Fruit fly (Drosophila melanogaster) whole organism, adult: Measurements from ENCODE around the gene CG33687.

Experiments
- CG11617 ChIP-seq: fragments of 200-800 bp; sonication (Bioruptor generic); optimal IDR thresholded peaks from 2 replicates; lab custom pipeline; 2017; ENCODE audit warnings: mild to moderate bottlenecking, missing biosample characterization, missing genetic modification reagents, missing genetic modification characterization
- CG12768 ChIP-seq: fragments of 200-800 bp; sonication (Bioruptor generic); optimal IDR thresholded peaks from 2 replicates; lab custom pipeline; 2017; ENCODE audit warnings: missing biosample characterization, missing genetic modification characterization, mild to moderate bottlenecking, moderate library complexity, missing genetic modification reagents
- CG14711 ChIP-seq: fragments of 200-800 bp; sonication (Bioruptor generic); optimal IDR thresholded peaks from 2 replicates; lab custom pipeline; 2018; ENCODE audit warnings: missing biosample characterization, mild to moderate bottlenecking, missing genetic modification characterization, moderate library complexity
- CG1620 ChIP-seq: fragments of 200-800 bp; sonication (Bioruptor generic); optimal IDR thresholded peaks from 2 replicates; lab custom pipeline; 2016; ENCODE audit warnings: missing biosample characterization, missing genetic modification characterization
- CG33017 ChIP-seq: fragments of 200-800 bp; sonication (Bioruptor generic); optimal IDR thresholded peaks from 2 replicates; lab custom pipeline; 2018; ENCODE audit warnings: missing biosample characterization, mild to moderate bottlenecking, missing genetic modification characterization, moderate library complexity
- CG5204 ChIP-seq: fragments of 200-800 bp; sonication (Bioruptor generic); optimal IDR thresholded peaks from 2 replicates; lab custom pipeline; 2016; ENCODE audit warnings: missing biosample characterization, missing genetic modification characterization
- CG7045 ChIP-seq: fragments of 200-800 bp; sonication (Bioruptor generic); optimal IDR thresholded peaks from 2 replicates; lab custom pipeline; 2017; ENCODE audit warnings: missing biosample characterization, mild to moderate bottlenecking, missing genetic modification characterization
- CG7101 ChIP-seq: fragments of 200-800 bp; sonication (Bioruptor generic); optimal IDR thresholded peaks from 2 replicates; lab custom pipeline; 2018; ENCODE audit warnings: missing biosample characterization, mild to moderate bottlenecking, missing genetic modification characterization, moderate library complexity
- Clk ChIP-seq: fragments of 200-800 bp; sonication (Bioruptor generic); optimal IDR thresholded peaks from 2 replicates; lab custom pipeline; 2017; ENCODE audit warnings: missing biosample characterization, missing genetic modification characterization
- Crg-1 ChIP-seq: fragments of 200-800 bp; sonication (Bioruptor generic); optimal IDR thresholded peaks from 2 replicates; lab custom pipeline; 2016; ENCODE audit warnings: missing biosample characterization, missing genetic modification characterization
- Hr96 ChIP-seq: fragments of 200-800 bp; sonication (Bioruptor generic); optimal IDR thresholded peaks from 2 replicates; lab custom pipeline; 2016; ENCODE audit warnings: missing biosample characterization, missing genetic modification characterization
- Mnt ChIP-seq: fragments of 200-800 bp; sonication (Bioruptor generic); optimal IDR thresholded peaks from 2 replicates; lab custom pipeline; 2016; ENCODE audit warnings: missing biosample characterization, mild to moderate bottlenecking, missing genetic modification characterization
- bab1 ChIP-seq: fragments of 200-800 bp; sonication (Bioruptor generic); optimal IDR thresholded peaks from 3 replicates; lab custom pipeline; 2019; ENCODE audit warnings: missing biosample characterization, mild to moderate bottlenecking, missing genetic modification characterization, moderate library complexity
- cic ChIP-seq: fragments of 200-800 bp; sonication (Bioruptor generic); optimal IDR thresholded peaks from 2 replicates; lab custom pipeline; 2017; ENCODE audit warnings: missing biosample characterization, mild to moderate bottlenecking, missing genetic modification characterization, moderate library complexity
- cnc ChIP-seq, 2 experiments: fragments of >200 bp; optimal IDR thresholded peaks; 2 replicates each; lab custom pipeline; 2017
- kay ChIP-seq: fragments of 200-800 bp; sonication (Bioruptor generic); peaks from one replicate; lab custom pipeline; 2016; ENCODE audit warnings: missing biosample characterization, missing genetic modification characterization, borderline replicate concordance
- ovo ChIP-seq: fragments of 200-800 bp; sonication (Bioruptor generic); optimal IDR thresholded peaks from 2 replicates; lab custom pipeline; 2016; ENCODE audit warnings: missing biosample characterization, missing genetic modification characterization
- pad ChIP-seq: fragments of 200-800 bp; sonication (Bioruptor generic); optimal IDR thresholded peaks from 3 replicates; lab custom pipeline; 2017; ENCODE audit warnings: missing biosample characterization, missing genetic modification characterization, mild to moderate bottlenecking, moderate library complexity, missing genetic modification reagents
- tj ChIP-seq: fragments of 200-800 bp; sonication (Bioruptor generic); optimal IDR thresholded peaks from 3 replicates; lab custom pipeline; 2017; ENCODE audit warnings: missing biosample characterization, mild to moderate bottlenecking, missing genetic modification characterization, moderate library complexity
- toe ChIP-seq: fragments of 200-800 bp; sonication (Bioruptor generic); optimal IDR thresholded peaks from 2 replicates; lab custom pipeline; 2016; ENCODE audit warnings: missing biosample characterization, missing genetic modification characterization

The CG33687 gene

dm6 chr3L:16168503-16169189 is 29.0 kb upstream of the CG33687 start:
- TF ChIP-seq CG14711 (tag; lab: Kevin White, UChicago) (no peak), tj (no peak), CG5204 (no peak), CG7101 (tag; lab: Kevin White, UChicago) (no peak), ovo (GFP tag; lab: Kevin White, UChicago) (no peak), Hr96 (GFP tag; lab: Kevin White, UChicago) (no peak), Crg-1 (GFP tag; lab: Kevin White, UChicago) (no peak), kay (GFP tag; lab: Kevin White, UChicago) (no peak), CG33017 (tag; lab: Kevin White, UChicago) (no peak), Mnt (GFP tag; lab: Kevin White, UChicago) (no peak), cic (no peak), CG11617 (GFP tag; lab: Kevin White, UChicago) (no peak), pad (no peak)

- TF ChIP-seq CG33017 (tag; lab: Kevin White, UChicago): no peak
- TF ChIP-seq cic: no peak
- TF ChIP-seq pad: no peak
- TF ChIP-seq Hr96 (GFP tag; lab: Kevin White, UChicago): no peak
- TF ChIP-seq tj: no peak
- TF ChIP-seq Crg-1 (GFP tag; lab: Kevin White, UChicago): no peak
- TF ChIP-seq toe (GFP tag; lab: Kevin White, UChicago): no peak
- TF ChIP-seq Mnt (GFP tag; lab: Kevin White, UChicago): no peak
- TF ChIP-seq CG11617 (GFP tag; lab: Kevin White, UChicago): no peak
- TF ChIP-seq CG12768 (GFP tag; lab: Kevin White, UChicago): no peak
- TF ChIP-seq kay (GFP tag; lab: Kevin White, UChicago): no peak
These were observed 27.7 kb upstream of the CG33687 start, which contains the start of gene CG33796 for dm6 chr3L:16170006-16170405. TSS of gene CG33796 (minus strand) at chr3L:16170106.

- no peak for TF ChIP-seq CG11617 (GFP tag; lab: Kevin White, UChicago)
- no peak for TF ChIP-seq ovo (GFP tag; lab: Kevin White, UChicago)
These were observed 26.4 kb upstream of the CG33687 start, which contains the start of gene CG33795 for dm6 chr3L:16171280-16171679. TSS of gene CG33795 (minus strand) at chr3L:16171380.

dm6 chr3L:16172381-16172780 is 25.3 kb upstream of the CG33687 start:
- TF ChIP-seq CG1620 (GFP tag; lab: Kevin White, UChicago) (no peak), toe (GFP tag; lab: Kevin White, UChicago) (no peak), CG14711 (tag; lab: Kevin White, UChicago) (no peak), kay (GFP tag; lab: Kevin White, UChicago) (no peak), ovo (GFP tag; lab: Kevin White, UChicago) (no peak), CG7101 (tag; lab: Kevin White, UChicago) (no peak), cnc (optimal IDR thresholded peaks at IDR 0.05; lab: Kevin White, UChicago) (no peak), CG12768 (GFP tag; lab: Kevin White, UChicago) (no peak), pad (no peak), Hr96 (GFP tag; lab: Kevin White, UChicago) (no peak)

- TF ChIP-seq cic: no peak
- no peak for TF ChIP-seq Hr96 (GFP tag; lab: Kevin White, UChicago)
- TF ChIP-seq Mnt (GFP tag; lab: Kevin White, UChicago): no peak
- no peak for TF ChIP-seq CG5204
- no peak for TF ChIP-seq cnc (optimal IDR thresholded peaks at IDR 0.05; lab: Kevin White, UChicago)
- TF ChIP-seq CG7101 (tag; lab: Kevin White, UChicago): no peak
- no peak for TF ChIP-seq toe (GFP tag; lab: Kevin White, UChicago)
- no peak for TF ChIP-seq ovo (GFP tag; lab: Kevin White, UChicago)
- no peak for TF ChIP-seq kay (GFP tag; lab: Kevin White, UChicago)
- no peak for TF ChIP-seq pad
These were observed 24.8 kb upstream of the CG33687 start for dm6 chr3L:16172809-16173276.

dm6 chr3L:16173818-16174601 is 23.7 kb upstream of the CG33687 start:
- TF ChIP-seq Hr96 (GFP tag; lab: Kevin White, UChicago) (no peak), bab1 (GFP tag; lab: Kevin White, UChicago) (no peak), CG1620 (GFP tag; lab: Kevin White, UChicago) (no peak), CG7045 (GFP tag; lab: Kevin White, UChicago) (no peak), toe (GFP tag; lab: Kevin White, UChicago) (no peak), CG14711 (tag; lab: Kevin White, UChicago) (no peak)

dm6 chr3L:16174778-16175177 is 22.9 kb upstream of the CG33687 start:
- no peak for TF ChIP-seq pad
- TF ChIP-seq CG7045 (GFP tag; lab: Kevin White, UChicago): no peak
- TF ChIP-seq cic: no peak
- no peak for TF ChIP-seq cnc (optimal IDR thresholded peaks at IDR 0.05; lab: Kevin White, UChicago)
- no peak for TF ChIP-seq toe (GFP tag; lab: Kevin White, UChicago)
- no peak for TF ChIP-seq Crg-1 (GFP tag; lab: Kevin White, UChicago)
- TF ChIP-seq CG7101 (tag; lab: Kevin White, UChicago): no peak
- TF ChIP-seq Hr96 (GFP tag; lab: Kevin White, UChicago): no peak
- no peak for TF ChIP-seq Clk (GFP tag; lab: Kevin White, UChicago)
- no peak for TF ChIP-seq CG33017 (tag; lab: Kevin White, UChicago)
- no peak for TF ChIP-seq CG1620 (GFP tag; lab: Kevin White, UChicago)
- no peak for TF ChIP-seq tj
- TF ChIP-seq bab1 (GFP tag; lab: Kevin White, UChicago): no peak
- TF ChIP-seq CG11617 (GFP tag; lab: Kevin White, UChicago): no peak
- TF ChIP-seq CG5204: no peak
- TF ChIP-seq kay (GFP tag; lab: Kevin White, UChicago): no peak
- no peak for TF ChIP-seq CG12768 (GFP tag; lab: Kevin White, UChicago)
- no peak for TF ChIP-seq Mnt (GFP tag; lab: Kevin White, UChicago)
- no peak for TF ChIP-seq CG14711 (tag; lab: Kevin White, UChicago)
- TF ChIP-seq ovo (GFP tag; lab: Kevin White, UChicago): no peak
